Worm (Caenorhabditis elegans) whole organism, L1 larva: ENCODE results near the gene mvk-1.

Experiments
- C34B4.2 ChIP-seq: sonication (generic microtip); optimal IDR thresholded peaks from 2 replicates; lab custom pipeline; 2017; ENCODE audit warnings: mild to moderate bottlenecking, missing genetic modification characterization, missing compliant biosample characterization
- F16B12.6 ChIP-seq: fragments of 150-350 bp; optimal IDR thresholded peaks from 2 replicates; lab custom pipeline; 2014; ENCODE audit warnings: missing biosample characterization, missing genetic modification characterization
- Y116A8C.19 ChIP-seq: sonication (generic microtip); optimal IDR thresholded peaks from 2 replicates; lab custom pipeline; 2016; ENCODE audit warnings: missing compliant biosample characterization, missing genetic modification characterization, borderline replicate concordance
- alr-1 ChIP-seq: fragments of 200-800 bp; sonication (Bioruptor generic); optimal IDR thresholded peaks from 2 replicates; lab custom pipeline; 2018; ENCODE audit warnings: borderline replicate concordance, mild to moderate bottlenecking, missing genetic modification characterization, missing compliant biosample characterization
- ceh-82 ChIP-seq, 3 experiments: fragments of 150-350 bp in 1 of 3; sonication (generic microtip) in 2 of 3; optimal IDR thresholded peaks; 2 replicates each; lab custom pipeline; 2014 to 2017; ENCODE audit warnings: missing biosample characterization in 3 of 3, missing genetic modification characterization in 3 of 3
- ceh-88 ChIP-seq: fragments of 200-800 bp; sonication (Bioruptor generic); IDR thresholded peaks from 2 replicates; pipeline ENCODE4 v1.3.6; 2022; ENCODE audit warnings: missing genetic modification characterization, missing compliant biosample characterization
- efl-1 ChIP-seq, 4 experiments: fragments of 150-350 bp; optimal IDR thresholded peaks in 3 of 4; peaks in 1 of 4; 1 replicate in 1 of 4; 2 replicates in 3 of 4; lab custom pipeline; 2014; ENCODE audit warnings: missing biosample characterization in 2 of 4, missing genetic modification characterization in 2 of 4, missing genetic modification reagents in 2 of 4
- egl-27 ChIP-seq, 2 experiments: fragments of 150-350 bp in 1 of 2; sonication (generic microtip); optimal IDR thresholded peaks; 3 replicates each; lab custom pipeline; 2017 to 2018; ENCODE audit warnings: missing biosample characterization in 2 of 2, missing genetic modification characterization in 2 of 2, missing genetic modification reagents in 2 of 2
- elt-3 ChIP-seq, 6 experiments: fragments of 150-350 bp in 1 of 6; sonication (generic microtip); optimal IDR thresholded peaks; 2 replicates each; lab custom pipeline; 2017 to 2018; ENCODE audit warnings: missing biosample characterization in 6 of 6, missing genetic modification characterization in 6 of 6, inconsistent platforms in 1 of 6
- ets-5 ChIP-seq: fragments of 200-800 bp; sonication (Bioruptor generic); IDR thresholded peaks from 2 replicates; pipeline ENCODE4 v1.3.6; 2022; ENCODE audit warnings: missing genetic modification characterization, missing compliant biosample characterization
- fos-1 ChIP-seq: fragments of 150-350 bp; optimal IDR thresholded peaks from 2 replicates; lab custom pipeline; 2014; ENCODE audit warnings: missing biosample characterization, missing genetic modification characterization
- grh-1 ChIP-seq: fragments of 200-800 bp; sonication (Bioruptor generic); IDR thresholded peaks from 2 replicates; pipeline ENCODE4 v1.3.6; 2022; ENCODE audit warnings: missing genetic modification reagents, missing genetic modification characterization, missing compliant biosample characterization
- hlh-17 ChIP-seq: fragments of 200-800 bp; sonication (Bioruptor generic); optimal IDR thresholded peaks from 2 replicates; lab custom pipeline; 2018; ENCODE audit warnings: missing genetic modification characterization, mild to moderate bottlenecking, missing compliant biosample characterization, moderate library complexity, borderline replicate concordance
- isw-1 ChIP-seq: fragments of 200-800 bp; sonication (Bioruptor generic); IDR thresholded peaks from 2 replicates; pipeline ENCODE4 v1.3.6; 2022; ENCODE audit warnings: missing genetic modification characterization, missing compliant biosample characterization
- jun-1 ChIP-seq: fragments of 150-350 bp; optimal IDR thresholded peaks from 2 replicates; lab custom pipeline; 2014; ENCODE audit warnings: missing biosample characterization, missing genetic modification reagents, missing genetic modification characterization
- lin-13 ChIP-seq: fragments of 150-350 bp; optimal IDR thresholded peaks from 2 replicates; lab custom pipeline; 2014; ENCODE audit warnings: missing biosample characterization, missing genetic modification reagents, missing genetic modification characterization
- lin-14 ChIP-seq: fragments of 200-800 bp; sonication (Bioruptor generic); optimal IDR thresholded peaks from 2 replicates; lab custom pipeline; 2018; ENCODE audit warnings: mild to moderate bottlenecking, missing genetic modification characterization, moderate library complexity, missing compliant biosample characterization
- lin-35 ChIP-seq, 2 experiments: fragments of 150-350 bp; optimal IDR thresholded peaks; 2 replicates each; lab custom pipeline; 2014; ENCODE audit warnings: missing biosample characterization in 2 of 2, missing genetic modification characterization in 2 of 2, missing genetic modification reagents in 2 of 2
- lin-39 ChIP-seq: fragments of 150-350 bp; optimal IDR thresholded peaks from 2 replicates; lab custom pipeline; 2014; ENCODE audit warnings: missing biosample characterization, missing genetic modification reagents, missing genetic modification characterization
- lsy-2 ChIP-seq, 2 experiments: fragments of 150-350 bp; optimal IDR thresholded peaks; 2 replicates each; lab custom pipeline; 2014; ENCODE audit warnings: missing biosample characterization in 2 of 2, missing genetic modification characterization in 2 of 2
- mdl-1 ChIP-seq, 2 experiments: fragments of 150-350 bp; optimal IDR thresholded peaks; 2 replicates each; lab custom pipeline; 2014 to 2017; ENCODE audit warnings: missing biosample characterization in 2 of 2, missing genetic modification characterization in 2 of 2, inconsistent platforms in 1 of 2
- mef-2 ChIP-seq: fragments of 150-350 bp; optimal IDR thresholded peaks from 2 replicates; lab custom pipeline; 2014; ENCODE audit warnings: missing biosample characterization, missing genetic modification characterization
- nhr-11 ChIP-seq: fragments of 150-350 bp; optimal IDR thresholded peaks from 2 replicates; lab custom pipeline; 2014; ENCODE audit warnings: missing biosample characterization, missing genetic modification characterization
- nhr-19 ChIP-seq: fragments of 200-800 bp; sonication (Bioruptor generic); conservative IDR thresholded peaks from 2 replicates; pipeline ENCODE4 v1.3.6; 2022; ENCODE audit warnings: missing genetic modification characterization, missing compliant biosample characterization
- nhr-20 ChIP-seq: sonication (generic microtip); optimal IDR thresholded peaks from 2 replicates; lab custom pipeline; 2016; ENCODE audit warnings: mild to moderate bottlenecking, missing genetic modification characterization, missing compliant biosample characterization
- nhr-237 ChIP-seq: fragments of 150-350 bp; optimal IDR thresholded peaks from 2 replicates; lab custom pipeline; 2014; ENCODE audit warnings: missing biosample characterization, missing genetic modification characterization
- nhr-47 ChIP-seq: sonication (generic microtip); optimal IDR thresholded peaks from 2 replicates; lab custom pipeline; 2016; ENCODE audit warnings: mild to moderate bottlenecking, missing genetic modification characterization, moderate library complexity, missing compliant biosample characterization
- nhr-71 ChIP-seq: sonication (generic microtip); optimal IDR thresholded peaks from 2 replicates; lab custom pipeline; 2016; ENCODE audit warnings: mild to moderate bottlenecking, missing genetic modification characterization, moderate library complexity, missing compliant biosample characterization
- nhr-77 ChIP-seq: fragments of 150-350 bp; optimal IDR thresholded peaks from 2 replicates; lab custom pipeline; 2014; ENCODE audit warnings: missing biosample characterization, missing genetic modification characterization
- nhr-85 ChIP-seq: sonication (generic microtip); peaks from one replicate; lab custom pipeline; 2016; ENCODE audit warnings: missing genetic modification characterization, inconsistent platforms, missing compliant biosample characterization
- skn-1 ChIP-seq: fragments of 150-350 bp; optimal IDR thresholded peaks from 2 replicates; lab custom pipeline; 2014; ENCODE audit warnings: missing biosample characterization, missing genetic modification characterization
- snpc-4 ChIP-seq: fragments of 150-350 bp; optimal IDR thresholded peaks from 2 replicates; lab custom pipeline; 2014; ENCODE audit warnings: missing biosample characterization, missing genetic modification characterization
- snu-23 ChIP-seq: sonication (generic microtip); optimal IDR thresholded peaks from 2 replicates; lab custom pipeline; 2016; ENCODE audit warnings: missing genetic modification characterization, missing compliant biosample characterization
- tbx-2 ChIP-seq: sonication (generic microtip); optimal IDR thresholded peaks from 2 replicates; lab custom pipeline; 2016; ENCODE audit warnings: missing genetic modification characterization, missing compliant biosample characterization
- unc-130 ChIP-seq: fragments of 150-350 bp; optimal IDR thresholded peaks from 2 replicates; lab custom pipeline; 2017; ENCODE audit warnings: missing biosample characterization, missing genetic modification characterization, inconsistent platforms
- unc-30 ChIP-seq: sonication (generic microtip); optimal IDR thresholded peaks from 2 replicates; lab custom pipeline; 2017; ENCODE audit warnings: missing biosample characterization, missing genetic modification characterization
- unc-62 ChIP-seq: fragments of 150-350 bp; optimal IDR thresholded peaks from 2 replicates; lab custom pipeline; 2014; ENCODE audit warnings: missing biosample characterization, missing genetic modification reagents, missing genetic modification characterization
- vab-15 ChIP-seq: sonication (generic microtip); optimal IDR thresholded peaks from 2 replicates; lab custom pipeline; 2017; ENCODE audit warnings: missing genotype, mild to moderate bottlenecking, missing genetic modification characterization, missing compliant biosample characterization
- ztf-11 ChIP-seq, 2 experiments: sonication (generic microtip); optimal IDR thresholded peaks; 2 replicates each; lab custom pipeline; 2016 to 2017; ENCODE audit warnings: missing genetic modification characterization in 2 of 2, missing biosample characterization in 1 of 2, missing compliant biosample characterization in 1 of 2

Gene mvk-1

ce11 chrIII:6146797-6147196 is 10.7 kb upstream of the mvk-1 start:
- no peak for TF ChIP-seq ztf-11 (tag; optimal IDR thresholded peaks at IDR 0.05; lab: Kevin White, UChicago)
- no peak for TF ChIP-seq lsy-2 (tag; optimal IDR thresholded peaks at IDR 0.05; lab: Kevin White, UChicago)
- no peak for TF ChIP-seq hlh-17 (GFP tag; lab: Kevin White, UChicago)
- TF ChIP-seq nhr-71, result no peak
- no peak for TF ChIP-seq efl-1 (optimal IDR thresholded peaks at IDR 0.05; lab: Kevin White, UChicago)
- peak in 1 of 2 experiments; percentile 67 for TF ChIP-seq efl-1 (GFP tag; optimal IDR thresholded peaks at IDR 0.05 in 1 of 2; lab: Kevin White, UChicago)
- no peak for TF ChIP-seq nhr-20 (tag; lab: Kevin White, UChicago)
- no peak for TF ChIP-seq nhr-19
- TF ChIP-seq, all 84 proteins: peak for 1

ce11 chrIII:6145896-6146295 is 9.8 kb upstream of the mvk-1 start, which contains the start of gene Y42G9A.3:
Gene Y42G9A.3, plus strand, starts transcription at chrIII:6146258.
- TF ChIP-seq unc-30 (tag; lab: Kevin White, UChicago) (no peak), snpc-4 (tag; lab: Kevin White, UChicago) (no peak), lin-39 (tag; lab: Kevin White, UChicago) (no peak), lin-13 (no peak), alr-1 (tag; lab: Kevin White, UChicago) (no peak), isw-1 (GFP tag; lab: Robert Waterston, UW) (no peak), unc-130 (no peak), nhr-237 (no peak), vab-15 (tag; lab: Kevin White, UChicago) (no peak), fos-1 (no peak), ceh-88 (GFP tag; lab: Robert Waterston, UW) (no peak), Y116A8C.19 (tag; lab: Kevin White, UChicago) (no peak), nhr-77 (tag; lab: Kevin White, UChicago) (no peak), F16B12.6 (tag; lab: Kevin White, UChicago) (no peak), snu-23 (no peak), ets-5 (GFP tag; lab: Robert Waterston, UW) (no peak), lsy-2 (tag; optimal IDR thresholded peaks at IDR 0.05; lab: Kevin White, UChicago) (no peak), nhr-19 (no peak; the same call in 1 of the 2 replicates), hlh-17 (GFP tag; lab: Kevin White, UChicago) (no peak), skn-1 (tag; lab: Kevin White, UChicago) (peak; percentile 82), grh-1 (no peak), lin-14 (peak; percentile 21), ceh-82 (tag; optimal IDR thresholded peaks at IDR 0.05; lab: Kevin White, UChicago) (no peak), egl-27 (tag; optimal IDR thresholded peaks at IDR 0.05; lab: Kevin White, UChicago) (no peak), nhr-71 (no peak), nhr-11 (tag; lab: Kevin White, UChicago) (no peak), C34B4.2 (tag; lab: Kevin White, UChicago) (no peak), nhr-20 (tag; lab: Kevin White, UChicago) (peak; percentile 7), tbx-2 (tag; lab: Kevin White, UChicago) (no peak), mdl-1 (tag; optimal IDR thresholded peaks at IDR 0.05; lab: Kevin White, UChicago) (no peak), nhr-85 (no peak), lin-35 (GFP tag; optimal IDR thresholded peaks at IDR 0.05; lab: Kevin White, UChicago) (peak in 1 of 2 experiments; percentile 47), efl-1 (optimal IDR thresholded peaks at IDR 0.05; lab: Kevin White, UChicago) (no peak), efl-1 (GFP tag; optimal IDR thresholded peaks at IDR 0.05 in 1 of 2; lab: Kevin White, UChicago) (peak in 1 of 2 experiments; percentile 51), nhr-47 (tag; lab: Kevin White, UChicago) (no peak), jun-1 (tag; lab: Kevin White, UChicago) (no peak), mef-2 (tag; lab: Kevin White, UChicago) (no peak), elt-3 (tag; optimal IDR thresholded peaks at IDR 0.05; lab: Kevin White, UChicago) (peak in 1 of 6 experiments; percentile 55), unc-62 (GFP tag; lab: Kevin White, UChicago) (no peak)
- TF ChIP-seq, all 84 proteins: peak for 6
